Fruit fly (Drosophila melanogaster): ENCODE results near the gene TBC1d7.

dm6 chr3R:24121669-24122068, 39.9 kb upstream of the TBC1d7 start:
- no peak for TF ChIP-seq CG6163 (GFP tag; IDR thresholded peaks at IDR 0.05)
- TF ChIP-seq Gug (GFP tag; IDR thresholded peaks at IDR 0.05): no peak
- no peak for TF ChIP-seq dac (GFP tag; optimal IDR thresholded peaks at IDR 0.05)
- TF ChIP-seq CG8319 (GFP tag; optimal IDR thresholded peaks at IDR 0.05): no peak
- no peak for TF ChIP-seq CG34406 (GFP tag; optimal IDR thresholded peaks at IDR 0.05)
- TF ChIP-seq spab (GFP tag; optimal IDR thresholded peaks at IDR 0.05): no peak
- TF ChIP-seq CG10631 (GFP tag; optimal IDR thresholded peaks at IDR 0.05): no peak
- TF ChIP-seq Sox15 (GFP tag; optimal IDR thresholded peaks at IDR 0.05): no peak
- no peak for TF ChIP-seq CG6854 (GFP tag; optimal IDR thresholded peaks at IDR 0.05)
- TF ChIP-seq Blimp-1 (GFP tag; optimal IDR thresholded peaks at IDR 0.05): no peak
